Worm (Caenorhabditis elegans): ENCODE data around the gene W07A12.8.

DNA sequence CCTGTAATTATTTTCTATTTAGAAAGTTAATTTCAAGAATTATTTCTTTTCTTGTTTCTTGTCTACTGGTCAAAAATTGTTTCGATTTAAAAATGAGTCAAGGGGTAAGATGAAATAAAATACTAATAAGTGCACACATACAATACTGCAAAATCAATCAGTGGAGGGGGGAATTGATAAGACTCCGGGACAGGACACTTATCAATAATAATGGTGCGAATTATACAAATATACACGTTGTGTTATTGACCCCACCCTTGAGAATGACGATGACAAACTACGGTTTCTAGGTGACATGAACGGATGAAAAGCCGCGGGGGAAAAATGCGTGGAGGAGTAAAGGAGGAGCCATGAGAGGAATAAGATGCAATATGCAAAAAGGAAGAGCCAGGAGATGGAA, 15.5 kb upstream of the W07A12.8 start:
- TF ChIP-seq die-1 (tag; optimal IDR thresholded peaks at IDR 0.05) (no peak), somi-1 (GFP tag; optimal IDR thresholded peaks at IDR 0.05) (no peak), ama-1 (optimal IDR thresholded peaks at IDR 0.05) (no peak), ama-1 (GFP tag; optimal IDR thresholded peaks at IDR 0.05) (no peak), tbp1 (GFP tag; optimal IDR thresholded peaks at IDR 0.05) (no peak), Y67H2A.10 (GFP tag; conservative IDR thresholded peaks at IDR 0.05) (no peak), zfh-2 (GFP tag; conservative IDR thresholded peaks at IDR 0.05) (no peak), atf-7 (tag; optimal IDR thresholded peaks at IDR 0.05) (no peak), nhr-179 (tag; optimal IDR thresholded peaks at IDR 0.05) (no peak), hmg-20 (GFP tag; IDR thresholded peaks at IDR 0.05) (no peak), ekl-4 (GFP tag; IDR thresholded peaks at IDR 0.05) (no peak)
